Worm (Caenorhabditis elegans) whole organism, early embryonic: ENCODE results near the gene F35G12.12.

Source experiments
- B0310.2 ChIP-seq: sonication (generic microtip); optimal IDR thresholded peaks from 2 replicates; lab custom pipeline; 2016; ENCODE audit warnings: mild to moderate bottlenecking, missing genetic modification characterization, missing compliant biosample characterization
- F13C5.2 ChIP-seq: sonication (generic microtip); optimal IDR thresholded peaks from 2 replicates; lab custom pipeline; 2017; ENCODE audit warnings: mild to moderate bottlenecking, missing genetic modification characterization, inconsistent platforms, missing compliant biosample characterization
- aly-1 ChIP-seq: sonication (generic microtip); optimal IDR thresholded peaks from 2 replicates; lab custom pipeline; 2016; ENCODE audit warnings: missing genetic modification characterization, missing compliant biosample characterization
- ama-1 ChIP-seq: fragments of 150-350 bp; optimal IDR thresholded peaks from 2 replicates; lab custom pipeline; 2014
- ceh-13 ChIP-seq: fragments of 200-800 bp; sonication (Bioruptor generic); optimal IDR thresholded peaks from 2 replicates; lab custom pipeline; 2018; ENCODE audit warnings: mild to moderate bottlenecking, missing genetic modification characterization, missing compliant biosample characterization
- ceh-36 ChIP-seq: sonication (generic microtip); optimal IDR thresholded peaks from 2 replicates; lab custom pipeline; 2016; ENCODE audit warnings: missing genetic modification characterization, inconsistent platforms, missing compliant biosample characterization
- ets-7 ChIP-seq: sonication (generic microtip); optimal IDR thresholded peaks from 2 replicates; lab custom pipeline; 2016; ENCODE audit warnings: missing genotype, missing genetic modification characterization, missing compliant biosample characterization
- flt-1 ChIP-seq: fragments of 200-800 bp; sonication (Bioruptor generic); IDR thresholded peaks from 2 replicates; pipeline ENCODE4 v1.3.6; 2022; ENCODE audit warnings: missing genetic modification characterization, missing compliant biosample characterization
- hmbx-1 ChIP-seq: sonication (generic microtip); optimal IDR thresholded peaks from 2 replicates; lab custom pipeline; 2016; ENCODE audit warnings: mild to moderate bottlenecking, missing genetic modification characterization, missing compliant biosample characterization
- hmg-4 ChIP-seq: fragments of 200-800 bp; sonication (Bioruptor generic); optimal IDR thresholded peaks from 2 replicates; lab custom pipeline; 2018; ENCODE audit warnings: mild to moderate bottlenecking, missing genetic modification characterization, missing compliant biosample characterization
- hnd-1 ChIP-seq: sonication (generic microtip); optimal IDR thresholded peaks from 2 replicates; lab custom pipeline; 2016; ENCODE audit warnings: missing genetic modification characterization, missing compliant biosample characterization
- pes-1 ChIP-seq: fragments of 200-800 bp; sonication (Bioruptor generic); IDR thresholded peaks from 2 replicates; pipeline ENCODE4 v1.3.6; 2022; ENCODE audit warnings: missing genetic modification reagents, missing genetic modification characterization, missing compliant biosample characterization
- scrt-1 ChIP-seq: fragments of 200-800 bp; sonication (Bioruptor generic); IDR thresholded peaks from 2 replicates; pipeline ENCODE4 v1.3.6; 2022; ENCODE audit warnings: missing genetic modification characterization, missing compliant biosample characterization
- sea-1 ChIP-seq: fragments of 200-800 bp; sonication (Bioruptor generic); conservative IDR thresholded peaks from 2 replicates; pipeline ENCODE4 v1.3.6; 2022; ENCODE audit warnings: missing genetic modification characterization, missing compliant biosample characterization
- tbx-11 ChIP-seq: fragments of 200-800 bp; sonication (Bioruptor generic); IDR thresholded peaks from 2 replicates; pipeline ENCODE4 v1.3.6; 2022; ENCODE audit warnings: missing genetic modification characterization, missing compliant biosample characterization
- tbx-37 ChIP-seq: fragments of 200-800 bp; sonication (Bioruptor generic); conservative IDR thresholded peaks from 2 replicates; pipeline ENCODE4 v1.3.6; 2022; ENCODE audit warnings: missing genetic modification reagents, missing genetic modification characterization, missing compliant biosample characterization
- tra-4 ChIP-seq: sonication (generic microtip); optimal IDR thresholded peaks from 2 replicates; lab custom pipeline; 2017; ENCODE audit warnings: missing genetic modification characterization, missing compliant biosample characterization

Gene F35G12.12

ce11 chrIII:4552872-4553271 is 28.7 kb upstream of the F35G12.12 start:
- TF ChIP-seq hmbx-1 (tag; lab: Kevin White, UChicago) = no peak

ce11 chrIII:4553316-4553715 is 28.3 kb upstream of the F35G12.12 start, which contains the start of gene imph-1:
imph-1 (plus strand) TSS chrIII:4553616.
- TF ChIP-seq aly-1 (tag; lab: Kevin White, UChicago) = no peak
- TF ChIP-seq tbx-37 (GFP tag; lab: Robert Waterston, UW) = no peak
- no peak for TF ChIP-seq F13C5.2 (tag; lab: Kevin White, UChicago)
- no peak for TF ChIP-seq ama-1 (lab: Kevin White, UChicago)
- no peak for TF ChIP-seq hnd-1 (tag; lab: Kevin White, UChicago)
- no peak for TF ChIP-seq hmbx-1 (tag; lab: Kevin White, UChicago)
- TF ChIP-seq sea-1 (GFP tag; lab: Robert Waterston, UW) = no peak
- TF ChIP-seq tra-4 (tag; lab: Kevin White, UChicago) = no peak
- TF ChIP-seq scrt-1 (GFP tag; lab: Robert Waterston, UW) = no peak
- TF ChIP-seq flt-1 = no peak
- TF ChIP-seq ceh-36 = no peak
- TF ChIP-seq ets-7 (tag; lab: Kevin White, UChicago) = no peak
- TF ChIP-seq hmg-4 (GFP tag; lab: Kevin White, UChicago) = no peak
- no peak for TF ChIP-seq ceh-13 (GFP tag; lab: Kevin White, UChicago)
- TF ChIP-seq tbx-11 (GFP tag; lab: Robert Waterston, UW) = no peak
- no peak for TF ChIP-seq pes-1 (GFP tag; lab: Robert Waterston, UW)
- TF ChIP-seq B0310.2 (tag; lab: Kevin White, UChicago) = no peak

- TF ChIP-seq hnd-1 (tag; lab: Kevin White, UChicago) = no peak
- TF ChIP-seq tbx-11 (GFP tag; lab: Robert Waterston, UW) = no peak
Observed at ce11 chrIII:4555345-4555744, 26.2 kb upstream of the F35G12.12 start.

ce11 chrIII:4560393-4560890 is 21.2 kb upstream of the F35G12.12 start:
- TF ChIP-seq hnd-1 (tag; lab: Kevin White, UChicago) (no peak), F13C5.2 (tag; lab: Kevin White, UChicago) (peak; percentile 41), hmg-4 (GFP tag; lab: Kevin White, UChicago) (peak; percentile 7), scrt-1 (GFP tag; lab: Robert Waterston, UW) (no peak), ama-1 (lab: Kevin White, UChicago) (no peak)

- TF ChIP-seq F13C5.2 (tag; lab: Kevin White, UChicago) (no peak), flt-1 (no peak), B0310.2 (tag; lab: Kevin White, UChicago) (no peak), ets-7 (tag; lab: Kevin White, UChicago) (no peak)
Observed at ce11 chrIII:4561286-4561685, 20.3 kb upstream of the F35G12.12 start.

- TF ChIP-seq F13C5.2 (tag; lab: Kevin White, UChicago) (peak; percentile 32), hnd-1 (tag; lab: Kevin White, UChicago) (no peak)
Observed at ce11 chrIII:4562070-4562788, 19.4 kb upstream of the F35G12.12 start, which contains the start of gene pan-1. pan-1 (plus strand) TSS chrIII:4562738.

ce11 chrIII:4568030-4568429 is 13.6 kb upstream of the F35G12.12 start, which contains the start of gene mlcd-1:
mlcd-1 (minus strand) TSS chrIII:4568130.
- TF ChIP-seq ama-1 (lab: Kevin White, UChicago) = no peak
- no peak for TF ChIP-seq pes-1 (GFP tag; lab: Robert Waterston, UW)
- no peak for TF ChIP-seq tbx-11 (GFP tag; lab: Robert Waterston, UW)
- no peak for TF ChIP-seq ets-7 (tag; lab: Kevin White, UChicago)
- no peak for TF ChIP-seq tra-4 (tag; lab: Kevin White, UChicago)
- no peak for TF ChIP-seq hmbx-1 (tag; lab: Kevin White, UChicago)
- TF ChIP-seq flt-1 = no peak
- TF ChIP-seq F13C5.2 (tag; lab: Kevin White, UChicago) = no peak
- no peak for TF ChIP-seq ceh-36
- no peak for TF ChIP-seq B0310.2 (tag; lab: Kevin White, UChicago)
- no peak for TF ChIP-seq hnd-1 (tag; lab: Kevin White, UChicago)
- TF ChIP-seq hmg-4 (GFP tag; lab: Kevin White, UChicago) = no peak
- no peak for TF ChIP-seq tbx-37 (GFP tag; lab: Robert Waterston, UW)
- no peak for TF ChIP-seq ceh-13 (GFP tag; lab: Kevin White, UChicago)
- TF ChIP-seq scrt-1 (GFP tag; lab: Robert Waterston, UW) = no peak
- no peak for TF ChIP-seq sea-1 (GFP tag; lab: Robert Waterston, UW)
- no peak for TF ChIP-seq aly-1 (tag; lab: Kevin White, UChicago)

ce11 chrIII:4568455-4568854 is 13.1 kb upstream of the F35G12.12 start, which contains the start of gene idhg-1:
idhg-1 (plus strand) TSS chrIII:4568797.
- TF ChIP-seq hnd-1 (tag; lab: Kevin White, UChicago) (peak; percentile 87), tbx-11 (GFP tag; lab: Robert Waterston, UW) (peak; percentile 98), flt-1 (peak; percentile 93), ama-1 (lab: Kevin White, UChicago) (no peak), hmg-4 (GFP tag; lab: Kevin White, UChicago) (peak; percentile 97), sea-1 (GFP tag; lab: Robert Waterston, UW) (peak; percentile 98), scrt-1 (GFP tag; lab: Robert Waterston, UW) (peak; percentile 93), hmbx-1 (tag; lab: Kevin White, UChicago) (peak; percentile 85), F13C5.2 (tag; lab: Kevin White, UChicago) (peak; percentile 88), B0310.2 (tag; lab: Kevin White, UChicago) (peak; percentile 91), tra-4 (tag; lab: Kevin White, UChicago) (peak; percentile 93), ceh-13 (GFP tag; lab: Kevin White, UChicago) (peak; percentile 98), ceh-36 (peak; percentile 92), pes-1 (GFP tag; lab: Robert Waterston, UW) (peak; percentile 97), aly-1 (tag; lab: Kevin White, UChicago) (peak; percentile 94), tbx-37 (GFP tag; lab: Robert Waterston, UW) (peak; percentile 94), ets-7 (tag; lab: Kevin White, UChicago) (peak; percentile 96)
